Fruit fly (Drosophila melanogaster) whole organism, prepupa: ENCODE measurements around the gene CG33093.
A peak's percentile ranks its signal among the peaks of the same experiment; 100 is the strongest.

ENCODE experiments used
- Blimp-1 ChIP-seq: fragments of 200-800 bp; sonication (Bioruptor generic); optimal IDR thresholded peaks from 3 replicates; lab custom pipeline; 2017; ENCODE audit warnings: missing biosample characterization, missing genetic modification characterization, mild to moderate bottlenecking, moderate library complexity, missing genetic modification reagents
- CG10631 ChIP-seq: fragments of 200-800 bp; sonication (Bioruptor generic); optimal IDR thresholded peaks from 2 replicates; lab custom pipeline; 2016; ENCODE audit warnings: missing biosample characterization, missing genetic modification characterization
- CG10669 ChIP-seq: fragments of 200-800 bp; sonication (Bioruptor generic); optimal IDR thresholded peaks from 3 replicates; lab custom pipeline; 2018; ENCODE audit warnings: missing biosample characterization, mild to moderate bottlenecking, missing genetic modification characterization, moderate library complexity
- CG11294 ChIP-seq: fragments of 200-800 bp; sonication (Bioruptor generic); IDR thresholded peaks from 2 replicates; pipeline ENCODE4 v1.3.6; 2022; ENCODE audit warnings: missing biosample characterization, missing genetic modification characterization
- CG11762 ChIP-seq: fragments of 200-800 bp; sonication (Bioruptor generic); optimal IDR thresholded peaks from 3 replicates; lab custom pipeline; 2016; ENCODE audit warnings: missing biosample characterization, missing genetic modification characterization; ENCODE audit not compliant: insufficient read depth
- CG11902 ChIP-seq: fragments of 200-800 bp; sonication (Bioruptor generic); optimal IDR thresholded peaks from 3 replicates; lab custom pipeline; 2016; ENCODE audit warnings: missing biosample characterization, missing genetic modification characterization
- CG15336 ChIP-seq: fragments of 200-800 bp; sonication (Bioruptor generic); IDR thresholded peaks from 2 replicates; pipeline ENCODE4 v1.3.6; 2022; ENCODE audit warnings: missing biosample characterization, missing genetic modification characterization
- CG1621 ChIP-seq: fragments of 200-800 bp; sonication (Bioruptor generic); optimal IDR thresholded peaks from 3 replicates; lab custom pipeline; 2018; ENCODE audit warnings: missing biosample characterization, mild to moderate bottlenecking, missing genetic modification characterization
- CG16779 ChIP-seq: fragments of 200-800 bp; sonication (Bioruptor generic); optimal IDR thresholded peaks from 3 replicates; lab custom pipeline; 2017; ENCODE audit warnings: missing biosample characterization, mild to moderate bottlenecking, missing genetic modification characterization
- CG3032 ChIP-seq: fragments of 200-800 bp; optimal IDR thresholded peaks from 2 replicates; lab custom pipeline; 2019; ENCODE audit warnings: missing biosample characterization, mild to moderate bottlenecking, missing genetic modification characterization, moderate library complexity
- CG31627 ChIP-seq: fragments of 200-800 bp; sonication (Bioruptor generic); optimal IDR thresholded peaks from 3 replicates; lab custom pipeline; 2016; ENCODE audit warnings: missing biosample characterization, missing genetic modification characterization
- CG32006 ChIP-seq: fragments of 200-800 bp; sonication (Bioruptor generic); optimal IDR thresholded peaks from 3 replicates; lab custom pipeline; 2017; ENCODE audit warnings: missing biosample characterization, mild to moderate bottlenecking, missing genetic modification characterization
- CG34406 ChIP-seq: fragments of 200-800 bp; sonication (Bioruptor generic); optimal IDR thresholded peaks from 3 replicates; lab custom pipeline; 2016; ENCODE audit warnings: missing biosample characterization, missing genetic modification characterization
- CG3919 ChIP-seq: fragments of 200-800 bp; sonication (Bioruptor generic); optimal IDR thresholded peaks from 3 replicates; lab custom pipeline; 2016; ENCODE audit warnings: missing biosample characterization, missing genetic modification characterization
- CG6792 ChIP-seq: fragments of 200-800 bp; sonication (Bioruptor generic); optimal IDR thresholded peaks from 3 replicates; lab custom pipeline; 2016; ENCODE audit warnings: missing biosample characterization, missing genetic modification characterization
- CG6808 ChIP-seq: fragments of 200-800 bp; sonication (Bioruptor generic); optimal IDR thresholded peaks from 3 replicates; lab custom pipeline; 2017; ENCODE audit warnings: missing biosample characterization, missing genetic modification characterization, mild to moderate bottlenecking, moderate library complexity, missing genetic modification reagents
- CG6854 ChIP-seq: fragments of 200-800 bp; sonication (Bioruptor generic); optimal IDR thresholded peaks from 2 replicates; lab custom pipeline; 2017; ENCODE audit warnings: missing biosample characterization, mild to moderate bottlenecking, missing genetic modification characterization
- CG8632 ChIP-seq: fragments of 200-800 bp; sonication (Bioruptor generic); optimal IDR thresholded peaks from 3 replicates; lab custom pipeline; 2016; ENCODE audit warnings: missing biosample characterization, missing genetic modification characterization
- CG9139 ChIP-seq: fragments of 200-800 bp; sonication (Bioruptor generic); optimal IDR thresholded peaks from 3 replicates; lab custom pipeline; 2017; ENCODE audit warnings: missing biosample characterization, mild to moderate bottlenecking, missing genetic modification characterization
- Eip75B ChIP-seq: fragments of 200-800 bp; sonication (Bioruptor generic); optimal IDR thresholded peaks from 3 replicates; lab custom pipeline; 2016; ENCODE audit warnings: missing biosample characterization, missing genetic modification characterization
- Eip78C ChIP-seq: fragments of 200-800 bp; sonication (Bioruptor generic); peaks from one replicate; lab custom pipeline; 2016; ENCODE audit warnings: missing biosample characterization, missing genetic modification characterization
- Ets21C ChIP-seq: fragments of 200-800 bp; sonication (Bioruptor generic); optimal IDR thresholded peaks from 3 replicates; lab custom pipeline; 2016; ENCODE audit warnings: missing biosample characterization, missing genetic modification characterization
- Ets96B ChIP-seq: fragments of 200-800 bp; optimal IDR thresholded peaks from 2 replicates; lab custom pipeline; 2019; ENCODE audit warnings: missing biosample characterization, mild to moderate bottlenecking, missing genetic modification characterization, moderate library complexity
- Gug ChIP-seq: fragments of 200-800 bp; sonication (Bioruptor generic); IDR thresholded peaks from 2 replicates; pipeline ENCODE4 v1.3.6; 2022; ENCODE audit warnings: missing biosample characterization, missing genetic modification characterization
- Hr38 ChIP-seq: sonication (Bioruptor generic); optimal IDR thresholded peaks from 2 replicates; lab custom pipeline; 2016; ENCODE audit warnings: missing biosample characterization, missing genetic modification characterization
- Hr39 ChIP-seq: fragments of 200-800 bp; sonication (Bioruptor generic); optimal IDR thresholded peaks from 2 replicates; lab custom pipeline; 2016; ENCODE audit warnings: missing biosample characterization, missing genetic modification characterization
- OdsH ChIP-seq: fragments of 200-800 bp; sonication (Bioruptor generic); optimal IDR thresholded peaks from 3 replicates; lab custom pipeline; 2016; ENCODE audit warnings: missing biosample characterization, missing genetic modification characterization
- Sox102F ChIP-seq: fragments of 200-800 bp; sonication (Bioruptor generic); optimal IDR thresholded peaks from 2 replicates; lab custom pipeline; 2016; ENCODE audit warnings: missing biosample characterization, mild to moderate bottlenecking, missing genetic modification characterization
- Sox14 ChIP-seq: fragments of 200-800 bp; sonication (Bioruptor generic); optimal IDR thresholded peaks from 3 replicates; lab custom pipeline; 2016; ENCODE audit warnings: missing biosample characterization, missing genetic modification characterization
- achi ChIP-seq: fragments of 200-800 bp; sonication (Bioruptor generic); optimal IDR thresholded peaks from 3 replicates; lab custom pipeline; 2016; ENCODE audit warnings: missing biosample characterization, missing genetic modification characterization
- acj6 ChIP-seq: fragments of 200-800 bp; sonication (Bioruptor generic); optimal IDR thresholded peaks from 3 replicates; lab custom pipeline; 2016; ENCODE audit warnings: missing biosample characterization, missing genetic modification characterization
- cyc ChIP-seq: fragments of 200-800 bp; sonication (Bioruptor generic); optimal IDR thresholded peaks from 3 replicates; lab custom pipeline; 2016; ENCODE audit warnings: missing biosample characterization, missing genetic modification characterization
- dac ChIP-seq: fragments of 200-800 bp; sonication (Bioruptor generic); optimal IDR thresholded peaks from 2 replicates; lab custom pipeline; 2017; ENCODE audit warnings: missing biosample characterization, mild to moderate bottlenecking, missing genetic modification characterization
- dsx ChIP-seq: fragments of 200-800 bp; optimal IDR thresholded peaks from 3 replicates; lab custom pipeline; 2019; ENCODE audit warnings: missing biosample characterization, mild to moderate bottlenecking, missing genetic modification characterization, moderate library complexity; ENCODE audit not compliant: poor library complexity, severe bottlenecking
- eg ChIP-seq: fragments of 200-800 bp; sonication (Bioruptor generic); IDR thresholded peaks from 3 replicates; pipeline ENCODE4 v1.3.6; 2022; ENCODE audit warnings: missing biosample characterization, missing genetic modification characterization
- fd85E ChIP-seq: fragments of 200-800 bp; sonication (Bioruptor generic); optimal IDR thresholded peaks from 3 replicates; lab custom pipeline; 2016; ENCODE audit warnings: missing biosample characterization, missing genetic modification characterization
- fkh ChIP-seq: fragments of 200-800 bp; sonication (Bioruptor generic); optimal IDR thresholded peaks from 3 replicates; lab custom pipeline; 2017; ENCODE audit warnings: missing biosample characterization, mild to moderate bottlenecking, missing genetic modification characterization, moderate library complexity
- spab ChIP-seq: fragments of 200-800 bp; sonication (Bioruptor generic); optimal IDR thresholded peaks from 2 replicates; lab custom pipeline; 2017; ENCODE audit warnings: missing biosample characterization, mild to moderate bottlenecking, missing genetic modification characterization, missing genetic modification reagents
- ss ChIP-seq, 2 experiments: fragments of 200-800 bp; sonication (Bioruptor generic); optimal IDR thresholded peaks; 2 replicates in 1 of 2; 3 replicates in 1 of 2; lab custom pipeline; 2017 to 2018; ENCODE audit warnings: mild to moderate bottlenecking in 2 of 2, missing biosample characterization in 2 of 2, missing genetic modification characterization in 2 of 2, moderate library complexity in 1 of 2
- svp ChIP-seq: fragments of 200-800 bp; sonication (Bioruptor generic); peaks from one replicate; lab custom pipeline; 2016; ENCODE audit warnings: missing biosample characterization, missing genetic modification characterization
- topi ChIP-seq: fragments of 200-800 bp; sonication (Bioruptor generic); optimal IDR thresholded peaks from 3 replicates; lab custom pipeline; 2016; ENCODE audit warnings: missing biosample characterization, missing genetic modification characterization
- vri ChIP-seq: fragments of 200-800 bp; sonication (Bioruptor generic); optimal IDR thresholded peaks from 3 replicates; lab custom pipeline; 2016; ENCODE audit warnings: missing biosample characterization, mild to moderate bottlenecking, missing genetic modification characterization

CG33093 gene

dm6 chr3R:22542773-22543411 lies 11.2 kb upstream of the CG33093 start:
- no peak for TF ChIP-seq Gug (GFP tag; lab: Robert Waterston, UW)
- TF ChIP-seq svp (GFP tag; lab: Kevin White, UChicago) = peak; percentile 39

- TF ChIP-seq CG11902 (GFP tag; lab: Kevin White, UChicago) (no peak), CG32006 (GFP tag; lab: Kevin White, UChicago) (no peak), Blimp-1 (GFP tag; lab: Kevin White, UChicago) (no peak), CG31627 (GFP tag; lab: Kevin White, UChicago) (no peak), Hr39 (GFP tag; lab: Kevin White, UChicago) (no peak), Sox102F (no peak), Gug (GFP tag; lab: Robert Waterston, UW) (no peak), CG9139 (no peak), cyc (GFP tag; lab: Kevin White, UChicago) (no peak), vri (no peak), CG6792 (GFP tag; lab: Kevin White, UChicago) (no peak), CG15336 (GFP tag; lab: Robert Waterston, UW) (no peak), CG16779 (tag; lab: Kevin White, UChicago) (no peak), CG34406 (GFP tag; lab: Kevin White, UChicago) (no peak), CG11294 (GFP tag; lab: Robert Waterston, UW) (no peak), fd85E (GFP tag; lab: Kevin White, UChicago) (no peak), CG3032 (tag; lab: Kevin White, UChicago) (no peak), CG1621 (no peak)
Measured at dm6 chr3R:22540686-22541085, 9.0 kb upstream of the CG33093 start.

dm6 chr3R:22539762-22540161 lies 8.0 kb upstream of the CG33093 start, which contains the start of gene CG5326:
Gene CG5326 (minus strand): TSS chr3R:22539919.
- TF ChIP-seq eg = 0 out of 3 replicates have a peak, but pooled peaks have one; percentile 15
- no peak for TF ChIP-seq dac (GFP tag; lab: Kevin White, UChicago)
- no peak for TF ChIP-seq acj6
- TF ChIP-seq topi (GFP tag; lab: Kevin White, UChicago) = no peak
- no peak for TF ChIP-seq CG10631 (GFP tag; lab: Kevin White, UChicago)
- peak; percentile 39 for TF ChIP-seq CG3919 (GFP tag; lab: Kevin White, UChicago)
- TF ChIP-seq dsx (GFP tag; lab: Kevin White, UChicago) = peak; percentile 56
- TF ChIP-seq CG6854 = peak; percentile 12
- TF ChIP-seq Eip78C (GFP tag; lab: Kevin White, UChicago) = peak; percentile 24
- TF ChIP-seq Hr38 (GFP tag; lab: Kevin White, UChicago) = no peak
- no peak for TF ChIP-seq CG11902 (GFP tag; lab: Kevin White, UChicago)
- no peak for TF ChIP-seq Sox14 (GFP tag; lab: Kevin White, UChicago)
- TF ChIP-seq vri = no peak
- peak; percentile 58 for TF ChIP-seq CG1621
- TF ChIP-seq achi (GFP tag; lab: Kevin White, UChicago) = no peak
- peak; percentile 35 to 69 for TF ChIP-seq ss (GFP tag; optimal IDR thresholded peaks at IDR 0.05; lab: Kevin White, UChicago)
- no peak for TF ChIP-seq CG15336 (GFP tag; lab: Robert Waterston, UW)
- TF ChIP-seq CG9139 = peak; percentile 46
- no peak for TF ChIP-seq Blimp-1 (GFP tag; lab: Kevin White, UChicago)
- TF ChIP-seq CG6808 = peak; percentile 40
- no peak for TF ChIP-seq CG11762 (GFP tag; lab: Kevin White, UChicago)
- TF ChIP-seq, all 60 proteins: peak for 9

dm6 chr3R:22538877-22539276 lies 7.2 kb upstream of the CG33093 start:
- TF ChIP-seq CG3919 (GFP tag; lab: Kevin White, UChicago) = peak; percentile 18
- peak; percentile 41 for TF ChIP-seq topi (GFP tag; lab: Kevin White, UChicago)
- peak; percentile 49 for TF ChIP-seq CG8632 (GFP tag; lab: Kevin White, UChicago)
- peak; percentile 47 for TF ChIP-seq Ets96B
- no peak for TF ChIP-seq Gug (GFP tag; lab: Robert Waterston, UW)
- no peak for TF ChIP-seq Ets21C
- TF ChIP-seq Eip78C (GFP tag; lab: Kevin White, UChicago) = peak; percentile 82
- TF ChIP-seq acj6 = peak; percentile 32
- TF ChIP-seq eg = no peak
- peak; percentile 27 for TF ChIP-seq CG11762 (GFP tag; lab: Kevin White, UChicago)
- TF ChIP-seq OdsH (GFP tag; lab: Kevin White, UChicago) = peak; percentile 52
- TF ChIP-seq CG6808 = peak; percentile 16
- no peak for TF ChIP-seq ss (GFP tag; optimal IDR thresholded peaks at IDR 0.05; lab: Kevin White, UChicago)
- peak; percentile 28 for TF ChIP-seq CG10669 (GFP tag; lab: Kevin White, UChicago)
- TF ChIP-seq spab (GFP tag; lab: Kevin White, UChicago) = no peak
- peak; percentile 46 for TF ChIP-seq svp (GFP tag; lab: Kevin White, UChicago)
- TF ChIP-seq CG11902 (GFP tag; lab: Kevin White, UChicago) = peak; percentile 25
- peak; percentile 25 for TF ChIP-seq achi (GFP tag; lab: Kevin White, UChicago)
- peak; percentile 43 for TF ChIP-seq Eip75B (GFP tag; lab: Kevin White, UChicago)
- peak; percentile 38 for TF ChIP-seq CG6792 (GFP tag; lab: Kevin White, UChicago)
- TF ChIP-seq fkh (GFP tag; lab: Kevin White, UChicago) = no peak
- peak; percentile 58 for TF ChIP-seq CG34406 (GFP tag; lab: Kevin White, UChicago)
- TF ChIP-seq Hr38 (GFP tag; lab: Kevin White, UChicago) = no peak
